Fruit fly (Drosophila melanogaster) whole organism, embryonic: ENCODE results near the gene Atat.

ENCODE experiments used
- CG11398 ChIP-seq: fragments of 200-800 bp; sonication (Bioruptor generic); optimal IDR thresholded peaks from 2 replicates; lab custom pipeline; 2016; ENCODE audit warnings: missing biosample characterization, missing genetic modification characterization
- CG11456 ChIP-seq: fragments of 200-800 bp; sonication (Bioruptor generic); IDR thresholded peaks from 3 replicates; pipeline ENCODE4 v1.3.6; 2022; ENCODE audit warnings: missing biosample characterization, missing genetic modification characterization
- CG11723 ChIP-seq: fragments of 200-800 bp; sonication (Bioruptor generic); optimal IDR thresholded peaks from 2 replicates; lab custom pipeline; 2017; ENCODE audit warnings: missing biosample characterization, mild to moderate bottlenecking, missing genetic modification characterization
- CG12391 ChIP-seq: fragments of 200-800 bp; sonication (Bioruptor generic); optimal IDR thresholded peaks from 3 replicates; lab custom pipeline; 2018; ENCODE audit warnings: missing biosample characterization, mild to moderate bottlenecking, missing genetic modification characterization, moderate library complexity
- CG14441 ChIP-seq: fragments of 200-800 bp; sonication (Bioruptor generic); IDR thresholded peaks from 2 replicates; pipeline ENCODE4 v1.3.6; 2022; ENCODE audit warnings: missing biosample characterization, missing genetic modification characterization
- CG14710 ChIP-seq: fragments of 200-800 bp; sonication (Bioruptor generic); optimal IDR thresholded peaks from 3 replicates; lab custom pipeline; 2019; ENCODE audit warnings: missing biosample characterization, mild to moderate bottlenecking, missing genetic modification characterization, moderate library complexity
- CG14860 ChIP-seq: fragments of 200-800 bp; sonication (Bioruptor generic); IDR thresholded peaks from 3 replicates; pipeline ENCODE4 v1.3.6; 2022; ENCODE audit warnings: missing biosample characterization, missing genetic modification characterization; ENCODE audit not compliant: partially characterized antibody
- CG15011 ChIP-seq: fragments of 200-800 bp; sonication (Bioruptor generic); optimal IDR thresholded peaks from 3 replicates; lab custom pipeline; 2018; ENCODE audit warnings: missing biosample characterization, mild to moderate bottlenecking, missing genetic modification characterization
- CG1529 ChIP-seq: fragments of 200-800 bp; sonication (Bioruptor generic); optimal IDR thresholded peaks from 3 replicates; lab custom pipeline; 2018; ENCODE audit warnings: missing biosample characterization, missing genetic modification characterization
- CG15479 ChIP-seq: fragments of 200-800 bp; sonication (Bioruptor generic); optimal IDR thresholded peaks from 3 replicates; lab custom pipeline; 2019; ENCODE audit warnings: missing biosample characterization, mild to moderate bottlenecking, missing genetic modification characterization, moderate library complexity
- CG17612 ChIP-seq: fragments of 200-800 bp; sonication (Bioruptor generic); IDR thresholded peaks from 2 replicates; pipeline ENCODE4 v1.3.6; 2022; ENCODE audit warnings: missing biosample characterization, missing genetic modification characterization
- CG2712 ChIP-seq: fragments of 200-800 bp; optimal IDR thresholded peaks from 3 replicates; lab custom pipeline; 2019; ENCODE audit warnings: missing biosample characterization, mild to moderate bottlenecking, missing genetic modification characterization, moderate library complexity
- CG30020 ChIP-seq: fragments of 200-800 bp; optimal IDR thresholded peaks from 2 replicates; lab custom pipeline; 2019; ENCODE audit warnings: missing biosample characterization, mild to moderate bottlenecking, missing genetic modification characterization, moderate library complexity
- CG31224 ChIP-seq: fragments of 200-800 bp; sonication (Bioruptor generic); IDR thresholded peaks from 2 replicates; pipeline ENCODE4 v1.3.6; 2022; ENCODE audit warnings: missing biosample characterization, missing genetic modification characterization
- CG34224 ChIP-seq: fragments of 200-800 bp; sonication (Bioruptor generic); IDR thresholded peaks from 3 replicates; pipeline ENCODE4 v1.3.6; 2022; ENCODE audit warnings: missing biosample characterization, missing genetic modification characterization; ENCODE audit not compliant: partially characterized antibody
- CG34376 ChIP-seq: fragments of 200-800 bp; sonication (Bioruptor generic); optimal IDR thresholded peaks from 2 replicates; lab custom pipeline; 2018; ENCODE audit warnings: missing biosample characterization, mild to moderate bottlenecking, missing genetic modification characterization
- CG4360 ChIP-seq: fragments of 200-800 bp; sonication (Bioruptor generic); IDR thresholded peaks from 2 replicates; pipeline ENCODE4 v1.3.6; 2022; ENCODE audit warnings: missing biosample characterization, missing genetic modification characterization
- CG6654 ChIP-seq: fragments of 200-800 bp; sonication (Bioruptor generic); optimal IDR thresholded peaks from 2 replicates; lab custom pipeline; 2017; ENCODE audit warnings: missing biosample characterization, mild to moderate bottlenecking, missing genetic modification characterization
- CG7556 ChIP-seq: fragments of 200-800 bp; sonication (Bioruptor generic); optimal IDR thresholded peaks from 2 replicates; lab custom pipeline; 2017; ENCODE audit warnings: missing biosample characterization, mild to moderate bottlenecking, missing genetic modification characterization
- CG9932 ChIP-seq: fragments of 200-800 bp; sonication (Bioruptor generic); IDR thresholded peaks from 2 replicates; pipeline ENCODE4 v1.3.6; 2022; ENCODE audit warnings: missing biosample characterization, missing genetic modification characterization
- CTCF ChIP-seq: fragments of 200-800 bp; sonication (Bioruptor generic); optimal IDR thresholded peaks from 2 replicates; lab custom pipeline; 2017; ENCODE audit warnings: missing biosample characterization, mild to moderate bottlenecking, missing genetic modification characterization, moderate library complexity
- Camta ChIP-seq: fragments of 200-800 bp; sonication (Bioruptor generic); optimal IDR thresholded peaks from 2 replicates; lab custom pipeline; 2016; ENCODE audit warnings: missing biosample characterization, missing genetic modification characterization
- D19A ChIP-seq: fragments of 200-800 bp; optimal IDR thresholded peaks from 3 replicates; lab custom pipeline; 2019; ENCODE audit warnings: missing biosample characterization, mild to moderate bottlenecking, missing genetic modification characterization, moderate library complexity
- Dip3 ChIP-seq: fragments of 200-800 bp; sonication (Bioruptor generic); optimal IDR thresholded peaks from 3 replicates; lab custom pipeline; 2016; ENCODE audit warnings: missing biosample characterization, missing genetic modification characterization
- GATAe ChIP-seq: fragments of 200-800 bp; sonication (Bioruptor generic); conservative IDR thresholded peaks from 2 replicates; pipeline ENCODE4 v1.3.6; 2022; ENCODE audit warnings: missing biosample characterization, missing genetic modification characterization
- HmgD ChIP-seq: fragments of 200-800 bp; sonication (Bioruptor generic); optimal IDR thresholded peaks from 3 replicates; lab custom pipeline; 2016; ENCODE audit warnings: missing biosample characterization, missing genetic modification characterization
- Med ChIP-seq: fragments of 200-800 bp; sonication (Bioruptor generic); peaks from one replicate; lab custom pipeline; 2016; ENCODE audit warnings: missing biosample characterization, missing genetic modification characterization, mild to moderate bottlenecking, inconsistent platforms, moderate library complexity
- NFAT ChIP-seq: fragments of 200-800 bp; sonication (Bioruptor generic); IDR thresholded peaks from 2 replicates; pipeline ENCODE4 v1.3.6; 2022; ENCODE audit warnings: missing biosample characterization, missing genetic modification characterization
- Nf-YA ChIP-seq: fragments of 200-800 bp; sonication (Bioruptor generic); IDR thresholded peaks from 2 replicates; pipeline ENCODE4 v1.3.6; 2022; ENCODE audit warnings: missing biosample characterization, missing genetic modification characterization
- PHDP ChIP-seq: fragments of 200-800 bp; sonication (Bioruptor generic); optimal IDR thresholded peaks from 3 replicates; lab custom pipeline; 2018; ENCODE audit warnings: missing biosample characterization, mild to moderate bottlenecking, missing genetic modification characterization, moderate library complexity
- Rfx ChIP-seq: fragments of 200-800 bp; sonication (Bioruptor generic); IDR thresholded peaks from 2 replicates; pipeline ENCODE4 v1.3.6; 2022; ENCODE audit warnings: missing biosample characterization, missing genetic modification characterization
- Sox102F ChIP-seq: fragments of 200-800 bp; sonication (Bioruptor generic); optimal IDR thresholded peaks from 2 replicates; lab custom pipeline; 2018; ENCODE audit warnings: missing biosample characterization, mild to moderate bottlenecking, missing genetic modification characterization, moderate library complexity
- caup ChIP-seq: fragments of 200-800 bp; sonication (Bioruptor generic); optimal IDR thresholded peaks from 3 replicates; lab custom pipeline; 2017; ENCODE audit warnings: missing biosample characterization, mild to moderate bottlenecking, missing genetic modification characterization, moderate library complexity; ENCODE audit not compliant: severe bottlenecking
- en ChIP-seq: fragments of 200-800 bp; sonication (Bioruptor generic); optimal IDR thresholded peaks from 2 replicates; lab custom pipeline; 2016; ENCODE audit warnings: missing biosample characterization, missing genetic modification characterization
- exex ChIP-seq: fragments of 200-800 bp; sonication (Bioruptor generic); optimal IDR thresholded peaks from 4 replicates; lab custom pipeline; 2018; ENCODE audit warnings: missing biosample characterization, mild to moderate bottlenecking, missing genetic modification characterization, moderate library complexity
- fd64A ChIP-seq: fragments of 200-800 bp; sonication (Bioruptor generic); optimal IDR thresholded peaks from 3 replicates; lab custom pipeline; 2018; ENCODE audit warnings: missing biosample characterization, mild to moderate bottlenecking, missing genetic modification characterization
- gcm2 ChIP-seq: fragments of 200-800 bp; sonication (Bioruptor generic); optimal IDR thresholded peaks from 2 replicates; lab custom pipeline; 2016; ENCODE audit warnings: missing biosample characterization, missing genetic modification characterization
- grau ChIP-seq: fragments of 200-800 bp; optimal IDR thresholded peaks from 3 replicates; lab custom pipeline; 2019; ENCODE audit warnings: missing biosample characterization, mild to moderate bottlenecking, missing genetic modification characterization, moderate library complexity
- mirr ChIP-seq: fragments of 200-800 bp; sonication (Bioruptor generic); optimal IDR thresholded peaks from 3 replicates; lab custom pipeline; 2018; ENCODE audit warnings: missing biosample characterization, mild to moderate bottlenecking, missing genetic modification characterization
- nerfin-1 ChIP-seq: fragments of 200-800 bp; sonication (Bioruptor generic); optimal IDR thresholded peaks from 3 replicates; lab custom pipeline; 2019; ENCODE audit warnings: missing biosample characterization, mild to moderate bottlenecking, missing genetic modification characterization, moderate library complexity
- odd ChIP-seq: fragments of 200-800 bp; sonication (Bioruptor generic); optimal IDR thresholded peaks from 2 replicates; lab custom pipeline; 2017; ENCODE audit warnings: missing biosample characterization, mild to moderate bottlenecking, missing genetic modification characterization
- peb ChIP-seq: fragments of 200-800 bp; sonication (Bioruptor generic); IDR thresholded peaks from 2 replicates; pipeline ENCODE4 v1.3.6; 2022; ENCODE audit warnings: missing biosample characterization, missing genetic modification characterization
- pfk ChIP-seq: fragments of 200-800 bp; sonication (Bioruptor generic); optimal IDR thresholded peaks from 2 replicates; lab custom pipeline; 2018; ENCODE audit warnings: missing biosample characterization, mild to moderate bottlenecking, missing genetic modification characterization, moderate library complexity
- pum ChIP-seq: fragments of 200-800 bp; sonication (Bioruptor generic); optimal IDR thresholded peaks from 2 replicates; lab custom pipeline; 2016; ENCODE audit warnings: missing biosample characterization, missing genetic modification characterization
- row ChIP-seq: fragments of 200-800 bp; sonication (Bioruptor generic); IDR thresholded peaks from 3 replicates; pipeline ENCODE4 v1.3.6; 2022; ENCODE audit warnings: missing biosample characterization, missing genetic modification characterization
- run ChIP-seq: fragments of 200-800 bp; sonication (Bioruptor generic); optimal IDR thresholded peaks from 3 replicates; lab custom pipeline; 2018; ENCODE audit warnings: missing biosample characterization, mild to moderate bottlenecking, missing genetic modification characterization
- sens-2 ChIP-seq: fragments of 200-800 bp; sonication (Bioruptor generic); IDR thresholded peaks from 2 replicates; pipeline ENCODE4 v1.3.6; 2022; ENCODE audit warnings: missing biosample characterization, missing genetic modification characterization
- sqz ChIP-seq: fragments of 200-800 bp; sonication (Bioruptor generic); optimal IDR thresholded peaks from 3 replicates; lab custom pipeline; 2018; ENCODE audit warnings: missing biosample characterization, mild to moderate bottlenecking, missing genetic modification characterization
- unpg ChIP-seq: fragments of 200-800 bp; sonication (Bioruptor generic); optimal IDR thresholded peaks from 3 replicates; lab custom pipeline; 2018; ENCODE audit warnings: missing biosample characterization, mild to moderate bottlenecking, missing genetic modification characterization, moderate library complexity

The Atat gene

dm6 chr3L:9429665-9430607, 3.4 kb upstream of the Atat start, which contains the start of the genes RpS17 and MTF-1 (continued):
- peak; percentile 40 for TF ChIP-seq sqz
- peak; percentile 5 for TF ChIP-seq en (GFP tag; lab: Kevin White, UChicago)
- TF ChIP-seq NFAT (GFP tag; lab: Robert Waterston, UW) = peak; percentile 57; the same call in 1 of the 2 replicates
- TF ChIP-seq CG11723 (GFP tag; lab: Kevin White, UChicago) = peak; percentile 26
- TF ChIP-seq fd64A = peak; percentile 21
- TF ChIP-seq CG14860 (GFP tag; lab: Robert Waterston, UW) = no peak
- no peak for TF ChIP-seq HmgD (GFP tag; lab: Kevin White, UChicago)
- TF ChIP-seq Dip3 = peak; percentile 17
- peak; percentile 13 for TF ChIP-seq D19A (tag; lab: Kevin White, UChicago)
- 0 out of 2 replicates have a peak, but pooled peaks have one; percentile 27 for TF ChIP-seq sens-2 (GFP tag; lab: Robert Waterston, UW)
- TF ChIP-seq Med (GFP tag; lab: Kevin White, UChicago) = peak; percentile 92
- no peak for TF ChIP-seq CG34224 (GFP tag; lab: Robert Waterston, UW)
- TF ChIP-seq CG2712 (tag; lab: Kevin White, UChicago) = peak; percentile 47
- TF ChIP-seq CG7556 (GFP tag; lab: Kevin White, UChicago) = peak; percentile 22
- TF ChIP-seq grau (tag; lab: Kevin White, UChicago) = peak; percentile 40
- peak; percentile 87 for TF ChIP-seq CG4360 (GFP tag; lab: Robert Waterston, UW)
- no peak for TF ChIP-seq gcm2 (GFP tag; lab: Kevin White, UChicago)
- TF ChIP-seq CG14710 (tag; lab: Kevin White, UChicago) = peak; percentile 58
- peak; percentile 60 for TF ChIP-seq unpg
- peak; percentile 45 for TF ChIP-seq exex (tag; lab: Kevin White, UChicago)
- TF ChIP-seq CG31224 = no peak
- TF ChIP-seq Rfx (GFP tag; lab: Robert Waterston, UW) = peak; percentile 70
- TF ChIP-seq row = peak; percentile 10; the same call in 1 of the 3 replicates
- TF ChIP-seq CG17612 (GFP tag; lab: Robert Waterston, UW) = no peak
- TF ChIP-seq CG1529 (GFP tag; lab: Kevin White, UChicago) = peak; percentile 51
- no peak for TF ChIP-seq Sox102F (GFP tag; lab: Kevin White, UChicago)
- no peak for TF ChIP-seq peb (GFP tag; lab: Robert Waterston, UW)
- peak; percentile 66 for TF ChIP-seq PHDP
- peak; percentile 7 for TF ChIP-seq run (tag; lab: Kevin White, UChicago)
- peak; percentile 23 for TF ChIP-seq pfk
- peak; percentile 41 for TF ChIP-seq CG15011 (GFP tag; lab: Kevin White, UChicago)
- peak; percentile 71 for TF ChIP-seq odd (GFP tag; lab: Kevin White, UChicago)
- no peak for TF ChIP-seq GATAe (GFP tag; lab: Robert Waterston, UW)
- TF ChIP-seq CG11456 (GFP tag; lab: Robert Waterston, UW) = peak; percentile 72; the same call in 2 of the 3 replicates
- TF ChIP-seq CTCF = peak; percentile 62
- TF ChIP-seq pum (GFP tag; lab: Kevin White, UChicago) = no peak
- peak; percentile 74 for TF ChIP-seq caup (GFP tag; lab: Kevin White, UChicago)
- peak; percentile 73 for TF ChIP-seq Nf-YA
- TF ChIP-seq CG11398 (GFP tag; lab: Kevin White, UChicago) = peak; percentile 62
- TF ChIP-seq CG9932 (GFP tag; lab: Robert Waterston, UW) = no peak; the same call in 1 of the 2 replicates
- peak; percentile 57 for TF ChIP-seq Camta (GFP tag; lab: Kevin White, UChicago)
- no peak for TF ChIP-seq CG15479 (GFP tag; lab: Kevin White, UChicago)
- peak; percentile 55 for TF ChIP-seq mirr
- peak; percentile 91 for TF ChIP-seq CG34376 (GFP tag; lab: Kevin White, UChicago)
- TF ChIP-seq CG14441 = peak; percentile 21; the same call in 1 of the 2 replicates
- TF ChIP-seq CG30020 = peak; percentile 7
- TF ChIP-seq CG12391 (tag; lab: Kevin White, UChicago) = peak; percentile 44
- peak; percentile 53 for TF ChIP-seq nerfin-1
- TF ChIP-seq CG6654 (GFP tag; lab: Kevin White, UChicago) = no peak
